Worm (Caenorhabditis elegans): ENCODE measurements around the gene iglr-2.

iglr-2 gene

DNA sequence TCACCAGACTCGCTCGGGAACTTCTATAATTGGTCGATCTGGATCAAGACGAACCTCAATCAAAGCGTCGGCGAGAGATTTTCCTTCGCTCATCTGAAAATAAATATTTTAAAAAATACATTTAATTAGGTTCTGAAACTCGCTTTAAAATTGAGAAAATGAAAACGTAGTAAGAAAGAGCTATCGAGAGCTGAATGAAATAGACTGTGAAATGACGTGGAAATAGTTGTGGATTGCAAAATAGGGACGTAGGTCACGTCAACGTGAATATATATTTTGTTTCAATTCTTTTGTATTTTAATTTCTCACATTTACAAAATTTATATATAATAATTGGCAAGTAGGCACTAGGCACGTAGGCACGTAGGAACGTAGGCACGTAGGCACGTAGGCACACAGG lies 3.3 kb upstream of the iglr-2 start, which contains the start of gene ZC262.4:
Gene ZC262.4, minus strand, starts transcription at position 101 of the 400 bp plus-strand sequence.
- TF ChIP-seq ceh-83 (GFP tag; optimal IDR thresholded peaks at IDR 0.05) (no peak), cnd-1 (tag; optimal IDR thresholded peaks at IDR 0.05) (no peak), lin-32 (GFP tag; optimal IDR thresholded peaks at IDR 0.05) (no peak), blmp-1 (tag; optimal IDR thresholded peaks at IDR 0.05) (no peak), mab-5 (tag; optimal IDR thresholded peaks at IDR 0.05) (no peak), mls-2 (tag; optimal IDR thresholded peaks at IDR 0.05) (no peak), ham-2 (GFP tag; optimal IDR thresholded peaks at IDR 0.05) (no peak), lsy-2 (tag; optimal IDR thresholded peaks at IDR 0.05) (no peak), flh-1 (GFP tag; optimal IDR thresholded peaks at IDR 0.05) (no peak), pha-4 (tag; optimal IDR thresholded peaks at IDR 0.05) (no peak), unc-120 (tag; optimal IDR thresholded peaks at IDR 0.05; ENCODE audit: poor library complexity, severe bottlenecking) (no peak), elt-1 (tag; optimal IDR thresholded peaks at IDR 0.05; ENCODE audit: borderline replicate concordance, insufficient read depth) (no peak), sptf-1 (tag; optimal IDR thresholded peaks at IDR 0.05) (no peak), ztf-11 (tag; optimal IDR thresholded peaks at IDR 0.05) (no peak), mep-1 (tag; optimal IDR thresholded peaks at IDR 0.05) (no peak), unc-62 (GFP tag; optimal IDR thresholded peaks at IDR 0.05) (no peak)

DNA sequence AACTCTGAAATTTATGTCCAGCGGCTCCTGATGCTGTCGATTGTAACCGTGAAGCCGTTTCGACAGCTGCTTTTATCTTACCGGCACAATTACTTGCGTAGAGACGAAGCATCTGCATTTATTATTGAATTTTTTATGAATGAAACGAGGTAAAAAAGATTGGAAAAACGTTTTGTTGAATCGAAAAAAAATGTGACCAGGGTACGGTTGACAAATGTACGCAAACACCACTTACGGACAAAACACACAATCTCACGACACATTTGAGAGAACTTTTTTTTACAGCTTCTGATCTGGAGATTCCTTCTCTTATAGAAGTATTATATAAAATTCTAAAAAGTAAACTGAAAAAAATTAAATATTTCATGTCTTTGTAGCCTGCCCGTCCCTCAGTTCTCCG lies 668 bp upstream of the iglr-2 start, which contains the start of the genes mrps-18A and ZC262.2:
Gene mrps-18A, minus strand, starts transcription at position 141 of the 400 bp plus-strand sequence.
Gene ZC262.2, plus strand, starts transcription at position 284 of the 400 bp plus-strand sequence.
- peak; percentile 4 for TF ChIP-seq ces-1 (GFP tag; optimal IDR thresholded peaks at IDR 0.05)
- no peak for TF ChIP-seq sem-2 (GFP tag; optimal IDR thresholded peaks at IDR 0.05)
- TF ChIP-seq lsy-2 (tag; optimal IDR thresholded peaks at IDR 0.05), result peak; percentile 95

DNA sequence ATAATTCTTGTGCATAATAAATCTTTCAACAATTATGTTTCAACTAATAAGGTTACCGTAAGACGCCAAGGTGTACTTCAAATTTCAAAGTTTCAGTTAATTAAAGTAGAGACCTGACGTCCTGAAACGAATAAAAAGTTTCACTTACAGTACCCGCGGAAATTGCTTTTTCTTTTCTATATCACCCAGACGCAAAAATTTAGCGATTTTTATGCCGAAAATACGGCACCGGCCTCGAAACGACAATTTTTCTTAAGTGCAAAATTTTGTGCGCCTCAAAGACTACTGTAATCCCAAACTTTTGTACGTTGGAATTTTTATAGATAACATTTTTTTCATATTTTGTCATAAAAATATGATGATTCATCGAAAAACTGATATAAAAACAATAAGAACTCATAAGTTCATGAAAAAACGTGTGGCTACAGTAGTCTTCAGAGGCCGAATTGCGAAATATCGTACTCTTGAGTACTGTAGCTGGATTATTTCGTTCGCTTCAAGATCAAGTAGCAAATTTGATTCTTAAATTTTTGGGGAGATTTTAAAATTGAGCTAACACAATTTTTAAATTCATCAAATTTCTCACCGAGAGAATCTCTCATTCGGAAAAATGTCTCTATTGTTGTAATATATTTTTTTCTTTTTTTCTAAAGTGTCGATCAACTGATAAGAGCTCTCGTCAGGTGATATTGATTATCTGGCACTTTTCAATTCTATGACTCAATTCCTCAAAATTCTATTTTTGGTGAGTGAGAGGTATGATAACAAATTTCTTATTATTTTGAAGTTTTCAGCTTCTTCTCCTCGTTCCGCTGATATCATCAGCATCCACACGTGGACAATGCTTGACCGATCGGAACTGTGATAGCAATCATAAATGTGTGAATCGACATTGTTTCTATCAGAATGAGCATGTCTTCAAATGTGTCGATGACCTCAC lies 5.3 kb downstream of the iglr-2 start, which contains the start of gene ZC262.13:
Gene ZC262.13, plus strand, starts transcription at position 641 of the 940 bp plus-strand sequence.
- TF ChIP-seq mls-2 (tag; optimal IDR thresholded peaks at IDR 0.05) (no peak), blmp-1 (tag; optimal IDR thresholded peaks at IDR 0.05) (no peak), ceh-39 (tag; optimal IDR thresholded peaks at IDR 0.05) (no peak), nhr-237 (tag; optimal IDR thresholded peaks at IDR 0.05) (no peak), bed-3 (GFP tag; optimal IDR thresholded peaks at IDR 0.05) (no peak), ces-1 (GFP tag; optimal IDR thresholded peaks at IDR 0.05) (no peak), ham-2 (GFP tag; optimal IDR thresholded peaks at IDR 0.05) (no peak), ceh-83 (GFP tag; optimal IDR thresholded peaks at IDR 0.05) (no peak), ztf-11 (tag; optimal IDR thresholded peaks at IDR 0.05) (no peak), nhr-28 (tag; optimal IDR thresholded peaks at IDR 0.05) (no peak), mab-5 (tag; optimal IDR thresholded peaks at IDR 0.05) (no peak)

DNA sequence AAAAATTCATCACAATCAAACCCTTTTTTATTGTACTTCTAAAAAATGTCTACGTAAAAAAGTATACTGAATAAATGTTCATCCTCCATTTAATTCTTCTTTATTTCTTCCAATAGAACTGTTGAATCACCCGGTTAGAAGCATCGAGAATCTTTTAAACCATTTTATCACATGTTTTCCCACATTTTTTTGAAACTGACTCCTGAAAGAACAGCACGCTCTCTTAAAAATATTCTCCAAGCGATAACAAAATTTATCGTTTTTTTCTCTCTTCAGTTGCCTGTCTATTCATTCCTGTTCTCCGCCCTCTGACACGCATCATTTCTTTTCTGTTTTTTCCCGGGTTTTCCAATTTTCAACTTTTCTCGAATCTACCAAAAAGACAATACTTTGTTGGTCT lies 6.7 kb downstream of the iglr-2 start, which contains the start of gene F10E9.12:
Gene F10E9.12, plus strand, starts transcription at position 131 of the 400 bp plus-strand sequence.
- no peak for TF ChIP-seq cnd-1 (tag; optimal IDR thresholded peaks at IDR 0.05)
- no peak for TF ChIP-seq mab-5 (tag; optimal IDR thresholded peaks at IDR 0.05)
- TF ChIP-seq unc-62 (GFP tag; optimal IDR thresholded peaks at IDR 0.05), result no peak
- TF ChIP-seq ceh-39 (tag; optimal IDR thresholded peaks at IDR 0.05), result no peak
- no peak for TF ChIP-seq sem-2 (GFP tag; optimal IDR thresholded peaks at IDR 0.05)
- TF ChIP-seq sptf-1 (tag; optimal IDR thresholded peaks at IDR 0.05), result no peak
- no peak for TF ChIP-seq zip-8 (tag; optimal IDR thresholded peaks at IDR 0.05)
- TF ChIP-seq nhr-12 (tag; optimal IDR thresholded peaks at IDR 0.05), result no peak
- no peak for TF ChIP-seq lsy-2 (tag; optimal IDR thresholded peaks at IDR 0.05)
- TF ChIP-seq nhr-28 (tag; optimal IDR thresholded peaks at IDR 0.05), result no peak
- no peak for TF ChIP-seq mls-2 (tag; optimal IDR thresholded peaks at IDR 0.05)
- no peak for TF ChIP-seq drap-1 (GFP tag; optimal IDR thresholded peaks at IDR 0.05)
- no peak for TF ChIP-seq lin-32 (GFP tag; optimal IDR thresholded peaks at IDR 0.05)
- TF ChIP-seq nhr-237 (tag; optimal IDR thresholded peaks at IDR 0.05), result no peak
- no peak for TF ChIP-seq elt-3 (tag; optimal IDR thresholded peaks at IDR 0.05)
- TF ChIP-seq elt-1 (tag; optimal IDR thresholded peaks at IDR 0.05; ENCODE audit: borderline replicate concordance, insufficient read depth), result no peak
- no peak for TF ChIP-seq ham-2 (GFP tag; optimal IDR thresholded peaks at IDR 0.05)
- TF ChIP-seq nhr-76 (tag; optimal IDR thresholded peaks at IDR 0.05), result no peak
- TF ChIP-seq ceh-83 (GFP tag; optimal IDR thresholded peaks at IDR 0.05), result no peak
- TF ChIP-seq snpc-4 (tag; optimal IDR thresholded peaks at IDR 0.05), result no peak
